Worm (Caenorhabditis elegans) whole organism, early embryonic: ENCODE data around the gene K02E10.6.

ENCODE experiments used
- ama-1 ChIP-seq: fragments of 150-350 bp; optimal IDR thresholded peaks from 2 replicates; lab custom pipeline; 2014
- flt-1 ChIP-seq: fragments of 200-800 bp; sonication (Bioruptor generic); IDR thresholded peaks from 2 replicates; pipeline ENCODE4 v1.3.6; 2022; ENCODE audit warnings: missing genetic modification characterization, missing compliant biosample characterization
- scrt-1 ChIP-seq: fragments of 200-800 bp; sonication (Bioruptor generic); IDR thresholded peaks from 2 replicates; pipeline ENCODE4 v1.3.6; 2022; ENCODE audit warnings: missing genetic modification characterization, missing compliant biosample characterization
- tbx-11 ChIP-seq: fragments of 200-800 bp; sonication (Bioruptor generic); IDR thresholded peaks from 2 replicates; pipeline ENCODE4 v1.3.6; 2022; ENCODE audit warnings: missing genetic modification characterization, missing compliant biosample characterization

DNA sequence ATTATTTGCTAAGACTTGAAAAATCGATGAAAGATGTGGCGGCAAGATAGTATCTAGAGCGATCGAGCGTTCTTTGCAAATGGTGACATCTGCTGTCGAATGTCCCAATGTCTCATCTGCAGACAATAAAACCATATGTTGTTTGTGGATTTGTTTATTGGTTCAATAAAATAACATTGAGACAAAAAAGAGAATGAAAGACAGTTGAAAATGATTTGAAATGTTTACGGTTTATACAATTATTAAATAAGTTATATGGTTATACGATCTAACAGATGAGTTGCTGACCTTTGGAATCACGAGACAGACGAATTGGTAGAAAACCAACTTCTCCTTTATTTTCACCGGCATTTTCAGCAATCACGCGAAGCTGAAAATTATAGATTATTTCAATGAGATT lies 9.0 kb downstream of the K02E10.6 start, which contains the start of gene R04B3.2:
- TF ChIP-seq ama-1 (lab: Kevin White, UChicago): no peak
- no peak for TF ChIP-seq flt-1 (GFP tag; lab: Robert Waterston, UW)
- no peak for TF ChIP-seq tbx-11
- TF ChIP-seq scrt-1: no peak
